Fruit fly (Drosophila melanogaster) whole organism, embryonic: ENCODE measurements around the gene Phyhd1.
A peak's percentile ranks its signal among the peaks of the same experiment; 100 is the strongest.

ENCODE experiments used
- ATbp ChIP-seq: fragments of 200-800 bp; sonication (Bioruptor generic); optimal IDR thresholded peaks from 2 replicates; lab custom pipeline; 2017; ENCODE audit warnings: missing biosample characterization, mild to moderate bottlenecking, missing genetic modification characterization, missing genetic modification reagents
- Adf1 ChIP-seq: fragments of 200-800 bp; sonication (Bioruptor generic); IDR thresholded peaks from 2 replicates; pipeline ENCODE4 v1.3.6; 2022; ENCODE audit warnings: missing biosample characterization, missing genetic modification characterization
- Awh ChIP-seq: fragments of 200-800 bp; sonication (Bioruptor generic); IDR thresholded peaks from 2 replicates; pipeline ENCODE4, ENCODE4 v1.3.6; 2022; ENCODE audit warnings: missing biosample characterization, missing genetic modification characterization
- CG10366 ChIP-seq: fragments of 200-800 bp; sonication (Bioruptor generic); IDR thresholded peaks from 2 replicates; pipeline ENCODE4 v1.3.6; 2022; ENCODE audit warnings: missing biosample characterization, missing genetic modification characterization
- CG10462 ChIP-seq: fragments of 200-800 bp; sonication (Bioruptor generic); optimal IDR thresholded peaks from 2 replicates; lab custom pipeline; 2016; ENCODE audit warnings: missing biosample characterization, missing genetic modification characterization
- CG10654 ChIP-seq: fragments of 200-800 bp; sonication (Bioruptor generic); optimal IDR thresholded peaks from 2 replicates; lab custom pipeline; 2016; ENCODE audit warnings: missing biosample characterization, missing genetic modification characterization
- CG12071 ChIP-seq: fragments of 200-800 bp; sonication (Bioruptor generic); optimal IDR thresholded peaks from 3 replicates; lab custom pipeline; 2018; ENCODE audit warnings: missing biosample characterization, mild to moderate bottlenecking, missing genetic modification characterization
- CG1233 ChIP-seq: fragments of 200-800 bp; sonication (Bioruptor generic); optimal IDR thresholded peaks from 4 replicates; lab custom pipeline; 2018; ENCODE audit warnings: missing biosample characterization, mild to moderate bottlenecking, missing genetic modification characterization
- CG13123 ChIP-seq: fragments of 200-800 bp; sonication (Bioruptor generic); optimal IDR thresholded peaks from 2 replicates; lab custom pipeline; 2016; ENCODE audit warnings: missing biosample characterization, missing genetic modification characterization
- CG13296 ChIP-seq: fragments of 200-800 bp; sonication (Bioruptor generic); optimal IDR thresholded peaks from 3 replicates; lab custom pipeline; 2018; ENCODE audit warnings: missing biosample characterization, mild to moderate bottlenecking, missing genetic modification characterization
- CG14441 ChIP-seq: fragments of 200-800 bp; sonication (Bioruptor generic); IDR thresholded peaks from 2 replicates; pipeline ENCODE4 v1.3.6; 2022; ENCODE audit warnings: missing biosample characterization, missing genetic modification characterization
- CG14860 ChIP-seq: fragments of 200-800 bp; sonication (Bioruptor generic); IDR thresholded peaks from 3 replicates; pipeline ENCODE4 v1.3.6; 2022; ENCODE audit warnings: missing biosample characterization, missing genetic modification characterization; ENCODE audit not compliant: partially characterized antibody
- CG15479 ChIP-seq: fragments of 200-800 bp; sonication (Bioruptor generic); optimal IDR thresholded peaks from 3 replicates; lab custom pipeline; 2019; ENCODE audit warnings: missing biosample characterization, mild to moderate bottlenecking, missing genetic modification characterization, moderate library complexity
- CG17186 ChIP-seq: fragments of 200-800 bp; sonication (Bioruptor generic); optimal IDR thresholded peaks from 3 replicates; lab custom pipeline; 2017; ENCODE audit warnings: missing biosample characterization, missing genetic modification reagents, missing genetic modification characterization
- CG17359 ChIP-seq: fragments of 200-800 bp; sonication (Bioruptor generic); optimal IDR thresholded peaks from 3 replicates; lab custom pipeline; 2018; ENCODE audit warnings: missing biosample characterization, mild to moderate bottlenecking, missing genetic modification characterization, moderate library complexity
- CG17361 ChIP-seq: fragments of 200-800 bp; sonication (Bioruptor generic); IDR thresholded peaks from 3 replicates; pipeline ENCODE4 v1.3.6; 2022; ENCODE audit warnings: missing biosample characterization, missing genetic modification characterization
- CG18262 ChIP-seq: fragments of 200-800 bp; optimal IDR thresholded peaks from 3 replicates; lab custom pipeline; 2019; ENCODE audit warnings: missing biosample characterization, mild to moderate bottlenecking, missing genetic modification characterization, moderate library complexity
- CG32767 ChIP-seq: fragments of 200-800 bp; sonication (Bioruptor generic); IDR thresholded peaks from 2 replicates; pipeline ENCODE4 v1.3.6; 2022; ENCODE audit warnings: missing biosample characterization, missing genetic modification characterization
- CG33213 ChIP-seq: fragments of 200-800 bp; sonication (Bioruptor generic); optimal IDR thresholded peaks from 3 replicates; lab custom pipeline; 2016; ENCODE audit warnings: missing biosample characterization, missing genetic modification characterization
- CG4820 ChIP-seq: fragments of 200-800 bp; sonication (Bioruptor generic); optimal IDR thresholded peaks from 3 replicates; lab custom pipeline; 2016; ENCODE audit warnings: missing biosample characterization, missing genetic modification characterization
- CG7987 ChIP-seq: fragments of 200-800 bp; sonication (Bioruptor generic); optimal IDR thresholded peaks from 2 replicates; lab custom pipeline; 2018; ENCODE audit warnings: missing biosample characterization, mild to moderate bottlenecking, missing genetic modification characterization, moderate library complexity
- CG9797 ChIP-seq: fragments of 200-800 bp; sonication (Bioruptor generic); optimal IDR thresholded peaks from 3 replicates; lab custom pipeline; 2018; ENCODE audit warnings: missing biosample characterization, mild to moderate bottlenecking, missing genetic modification characterization
- CG9932 ChIP-seq: fragments of 200-800 bp; sonication (Bioruptor generic); IDR thresholded peaks from 2 replicates; pipeline ENCODE4 v1.3.6; 2022; ENCODE audit warnings: missing biosample characterization, missing genetic modification characterization
- Camta ChIP-seq: fragments of 200-800 bp; sonication (Bioruptor generic); optimal IDR thresholded peaks from 2 replicates; lab custom pipeline; 2016; ENCODE audit warnings: missing biosample characterization, missing genetic modification characterization
- CrebB ChIP-seq: fragments of 200-800 bp; sonication (Bioruptor generic); optimal IDR thresholded peaks from 3 replicates; lab custom pipeline; 2018; ENCODE audit warnings: missing biosample characterization, mild to moderate bottlenecking, missing genetic modification characterization
- Deaf1 ChIP-seq: fragments of 200-800 bp; optimal IDR thresholded peaks from 3 replicates; lab custom pipeline; 2019; ENCODE audit warnings: missing biosample characterization, mild to moderate bottlenecking, missing genetic modification characterization, moderate library complexity
- Drgx ChIP-seq: fragments of 200-800 bp; sonication (Bioruptor generic); IDR thresholded peaks from 2 replicates; pipeline ENCODE4 v1.3.6; 2022; ENCODE audit warnings: missing biosample characterization, missing genetic modification characterization
- HmgZ ChIP-seq: fragments of 200-800 bp; sonication (Bioruptor generic); optimal IDR thresholded peaks from 2 replicates; lab custom pipeline; 2018; ENCODE audit warnings: missing biosample characterization, mild to moderate bottlenecking, missing genetic modification characterization
- Hr39 ChIP-seq: fragments of >200 bp; optimal IDR thresholded peaks from 2 replicates; lab custom pipeline; 2017
- Lim3 ChIP-seq: fragments of 200-800 bp; sonication (Bioruptor generic); IDR thresholded peaks from 2 replicates; pipeline ENCODE4 v1.3.6; 2022; ENCODE audit warnings: missing biosample characterization, missing genetic modification characterization
- Myb ChIP-seq: fragments of 200-800 bp; sonication (Bioruptor generic); optimal IDR thresholded peaks from 2 replicates; lab custom pipeline; 2016; ENCODE audit warnings: missing biosample characterization, missing genetic modification characterization
- Oaz ChIP-seq: fragments of 200-800 bp; sonication (Bioruptor generic); IDR thresholded peaks from 2 replicates; pipeline ENCODE4 v1.3.6; 2022; ENCODE audit warnings: missing biosample characterization, missing genetic modification characterization
- Ptx1 ChIP-seq: fragments of 200-800 bp; sonication (Bioruptor generic); IDR thresholded peaks from 2 replicates; pipeline ENCODE4 v1.3.6; 2022; ENCODE audit warnings: missing biosample characterization, missing genetic modification characterization
- Rx ChIP-seq: fragments of 200-800 bp; sonication (Bioruptor generic); IDR thresholded peaks from 2 replicates; pipeline ENCODE4 v1.3.6; 2022; ENCODE audit warnings: missing biosample characterization, missing genetic modification characterization
- Vsx1 ChIP-seq: fragments of 200-800 bp; sonication (Bioruptor generic); optimal IDR thresholded peaks from 2 replicates; lab custom pipeline; 2017; ENCODE audit warnings: missing biosample characterization, mild to moderate bottlenecking, missing genetic modification characterization, missing genetic modification reagents
- ase ChIP-seq: fragments of 200-800 bp; sonication (Bioruptor generic); IDR thresholded peaks from 3 replicates; pipeline ENCODE4 v1.3.6; 2022; ENCODE audit warnings: missing biosample characterization, missing genetic modification characterization
- bbx ChIP-seq: fragments of 200-800 bp; sonication (Bioruptor generic); IDR thresholded peaks from 2 replicates; pipeline ENCODE4 v1.3.6; 2022; ENCODE audit warnings: missing biosample characterization, missing genetic modification characterization; ENCODE audit not compliant: partially characterized antibody
- bsh ChIP-seq, 2 experiments: fragments of 200-800 bp; sonication (Bioruptor generic); optimal IDR thresholded peaks; 2 replicates each; lab custom pipeline; 2017 to 2018; ENCODE audit warnings: mild to moderate bottlenecking in 2 of 2, missing biosample characterization in 2 of 2, missing genetic modification characterization in 2 of 2, moderate library complexity in 1 of 2
- caup ChIP-seq: fragments of 200-800 bp; sonication (Bioruptor generic); optimal IDR thresholded peaks from 3 replicates; lab custom pipeline; 2017; ENCODE audit warnings: missing biosample characterization, mild to moderate bottlenecking, missing genetic modification characterization, moderate library complexity; ENCODE audit not compliant: severe bottlenecking
- chm ChIP-seq: fragments of 200-800 bp; sonication (Bioruptor generic); IDR thresholded peaks from 2 replicates; pipeline ENCODE4 v1.3.6; 2022; ENCODE audit warnings: missing biosample characterization, missing genetic modification characterization
- danr ChIP-seq: fragments of 200-800 bp; sonication (Bioruptor generic); IDR thresholded peaks from 2 replicates; pipeline ENCODE4 v1.3.6; 2022; ENCODE audit warnings: missing biosample characterization, missing genetic modification characterization
- disco-r ChIP-seq: fragments of 200-800 bp; sonication (Bioruptor generic); optimal IDR thresholded peaks from 2 replicates; lab custom pipeline; 2016; ENCODE audit warnings: missing biosample characterization, missing genetic modification characterization
- emc ChIP-seq: fragments of 200-800 bp; sonication (Bioruptor generic); optimal IDR thresholded peaks from 2 replicates; lab custom pipeline; 2016; ENCODE audit warnings: missing biosample characterization, missing genetic modification characterization
- gcm ChIP-seq: fragments of 200-800 bp; sonication (Bioruptor generic); optimal IDR thresholded peaks from 2 replicates; lab custom pipeline; 2019; ENCODE audit warnings: missing biosample characterization, mild to moderate bottlenecking, missing genetic modification characterization, moderate library complexity
- grau ChIP-seq: fragments of 200-800 bp; optimal IDR thresholded peaks from 3 replicates; lab custom pipeline; 2019; ENCODE audit warnings: missing biosample characterization, mild to moderate bottlenecking, missing genetic modification characterization, moderate library complexity
- lab ChIP-seq: fragments of 200-800 bp; sonication (Bioruptor generic); optimal IDR thresholded peaks from 3 replicates; lab custom pipeline; 2017; ENCODE audit warnings: missing biosample characterization, missing genetic modification characterization, mild to moderate bottlenecking, moderate library complexity, missing genetic modification reagents
- salm ChIP-seq: fragments of 200-800 bp; sonication (Bioruptor generic); optimal IDR thresholded peaks from 2 replicates; lab custom pipeline; 2018; ENCODE audit warnings: missing biosample characterization, mild to moderate bottlenecking, missing genetic modification characterization
- seq ChIP-seq: fragments of 200-800 bp; sonication (Bioruptor generic); IDR thresholded peaks from 2 replicates; pipeline ENCODE4 v1.3.6; 2022; ENCODE audit warnings: missing biosample characterization, missing genetic modification characterization
- so ChIP-seq: fragments of 200-800 bp; sonication (Bioruptor generic); IDR thresholded peaks from 3 replicates; pipeline ENCODE4 v1.3.6; 2022; ENCODE audit warnings: missing biosample characterization, missing genetic modification characterization
- sug ChIP-seq: fragments of 200-800 bp; optimal IDR thresholded peaks from 2 replicates; lab custom pipeline; 2019; ENCODE audit warnings: missing biosample characterization, mild to moderate bottlenecking, missing genetic modification characterization, moderate library complexity
- tgo ChIP-seq: fragments of 200-800 bp; sonication (Bioruptor generic); IDR thresholded peaks from 3 replicates; pipeline ENCODE4 v1.3.6; 2022; ENCODE audit warnings: missing biosample characterization, missing genetic modification characterization

Gene Phyhd1

dm6 chr3R:10664942-10665341 is 15.8 kb downstream of the Phyhd1 start (continued):
- TF ChIP-seq bsh (GFP tag; optimal IDR thresholded peaks at IDR 0.05; lab: Kevin White, UChicago) = peak; percentile 23 to 60
- peak; percentile 16 for TF ChIP-seq CG17186 (GFP tag; lab: Kevin White, UChicago)
- TF ChIP-seq CG10654 = peak; percentile 4
- peak; percentile 61 for TF ChIP-seq CG18262 (tag; lab: Kevin White, UChicago)
- no peak for TF ChIP-seq Rx (GFP tag; lab: Robert Waterston, UW)
- TF ChIP-seq CG32767 (GFP tag; lab: Robert Waterston, UW) = 0 out of 2 replicates have a peak, but pooled peaks have one; percentile 49
- TF ChIP-seq seq (GFP tag; lab: Robert Waterston, UW) = peak; percentile 94
- TF ChIP-seq ATbp (GFP tag; lab: Kevin White, UChicago) = peak; percentile 69
- TF ChIP-seq disco-r (GFP tag; lab: Kevin White, UChicago) = no peak
- TF ChIP-seq chm (GFP tag; lab: Robert Waterston, UW) = peak; percentile 85
- TF ChIP-seq emc = no peak
- TF ChIP-seq Awh (GFP tag; lab: Robert Waterston, UW) = peak; percentile 79
- TF ChIP-seq lab (GFP tag; lab: Kevin White, UChicago) = peak; percentile 66
- no peak for TF ChIP-seq sug
- 0 out of 3 replicates have a peak, but pooled peaks have one; percentile 48 for TF ChIP-seq CG17361 (GFP tag; lab: Robert Waterston, UW)
- peak; percentile 76 for TF ChIP-seq Vsx1 (GFP tag; lab: Kevin White, UChicago)
- peak; percentile 60 for TF ChIP-seq CG7987 (GFP tag; lab: Kevin White, UChicago)
- TF ChIP-seq Adf1 = peak; percentile 43; the same call in 1 of the 2 replicates
- peak; percentile 44 for TF ChIP-seq tgo (GFP tag; lab: Robert Waterston, UW)
- TF ChIP-seq Camta (GFP tag; lab: Kevin White, UChicago) = no peak
- peak; percentile 57 for TF ChIP-seq gcm
- TF ChIP-seq CG13123 = no peak
- peak; percentile 32; the same call in 1 of the 2 replicates for TF ChIP-seq CG10366 (GFP tag; lab: Robert Waterston, UW)
- TF ChIP-seq Oaz (GFP tag; lab: Robert Waterston, UW) = peak; percentile 23; the same call in 1 of the 2 replicates
- TF ChIP-seq Myb = no peak
- TF ChIP-seq caup (GFP tag; lab: Kevin White, UChicago) = peak; percentile 56
- peak; percentile 64 for TF ChIP-seq Deaf1
- peak; percentile 68 for TF ChIP-seq CG1233
- no peak for TF ChIP-seq Lim3 (GFP tag; lab: Robert Waterston, UW)
- TF ChIP-seq CrebB = peak; percentile 3
- no peak for TF ChIP-seq CG14860 (GFP tag; lab: Robert Waterston, UW)
- TF ChIP-seq CG17359 (tag; lab: Kevin White, UChicago) = peak; percentile 53
- TF ChIP-seq salm (tag; lab: Kevin White, UChicago) = peak; percentile 13
- TF ChIP-seq Drgx (GFP tag; lab: Robert Waterston, UW) = peak; percentile 74
- peak; percentile 20 for TF ChIP-seq CG4820 (GFP tag; lab: Kevin White, UChicago)
- peak; percentile 82 for TF ChIP-seq CG12071
- no peak for TF ChIP-seq CG15479 (GFP tag; lab: Kevin White, UChicago)
- no peak for TF ChIP-seq CG9932 (GFP tag; lab: Robert Waterston, UW)
- TF ChIP-seq ase (GFP tag; lab: Robert Waterston, UW) = peak; percentile 70; the same call in 2 of the 3 replicates
- TF ChIP-seq Ptx1 = no peak
- peak; percentile 43 for TF ChIP-seq bbx
- no peak for TF ChIP-seq CG10462 (GFP tag; lab: Kevin White, UChicago)
- peak; percentile 48 for TF ChIP-seq HmgZ
- TF ChIP-seq CG33213 = no peak
- peak; percentile 9 for TF ChIP-seq CG9797 (GFP tag; lab: Kevin White, UChicago)
- no peak for TF ChIP-seq CG14441 (GFP tag; lab: Robert Waterston, UW)
- TF ChIP-seq grau (tag; lab: Kevin White, UChicago) = peak; percentile 47
- TF ChIP-seq so (GFP tag; lab: Robert Waterston, UW) = peak; percentile 66; the same call in 2 of the 3 replicates
- peak; percentile 36 for TF ChIP-seq CG13296 (GFP tag; lab: Kevin White, UChicago)
- no peak for TF ChIP-seq danr (GFP tag; lab: Robert Waterston, UW)
- TF ChIP-seq Hr39 (lab: Kevin White, UChicago) = no peak
